Worm (Caenorhabditis elegans): ENCODE measurements around the gene zif-1.

zif-1 gene

DNA sequence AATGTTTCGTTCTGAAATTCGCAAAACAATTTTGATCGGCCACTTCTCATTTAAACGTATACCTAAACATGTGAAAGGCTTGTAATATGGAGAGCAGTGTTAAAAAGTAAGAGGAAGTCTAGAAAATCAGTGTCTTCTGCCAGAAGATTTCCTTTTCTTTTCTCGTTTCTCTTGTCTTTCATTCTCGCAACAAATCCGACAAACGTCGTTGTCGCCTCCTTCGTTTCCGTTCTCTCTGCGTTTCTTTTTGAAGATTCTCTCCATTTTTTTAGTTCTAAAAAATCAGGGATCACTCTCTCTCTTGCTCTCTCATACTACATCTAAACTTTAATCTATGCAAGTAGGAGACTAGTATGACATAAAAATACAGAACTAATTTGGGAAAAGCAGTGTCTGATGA lies 44.7 kb downstream of the zif-1 start:
- no peak for TF ChIP-seq unc-62 (GFP tag; optimal IDR thresholded peaks at IDR 0.05)
- no peak for TF ChIP-seq lin-13 (GFP tag; optimal IDR thresholded peaks at IDR 0.05)
- TF ChIP-seq fos-1 (tag; optimal IDR thresholded peaks at IDR 0.05), result no peak
- TF ChIP-seq nhr-11 (tag; optimal IDR thresholded peaks at IDR 0.05), result no peak
- no peak for TF ChIP-seq sma-9 (GFP tag; optimal IDR thresholded peaks at IDR 0.05)
- no peak for TF ChIP-seq sma-9 (tag; optimal IDR thresholded peaks at IDR 0.05)
- TF ChIP-seq ZK546.5 (tag; optimal IDR thresholded peaks at IDR 0.05), result no peak
- TF ChIP-seq mdl-1 (tag; optimal IDR thresholded peaks at IDR 0.05), result no peak
- no peak for TF ChIP-seq nhr-237 (tag; optimal IDR thresholded peaks at IDR 0.05)
- no peak for TF ChIP-seq ztf-1 (GFP tag; conservative IDR thresholded peaks at IDR 0.05)
- TF ChIP-seq mbf-1 (tag; optimal IDR thresholded peaks at IDR 0.05), result no peak
- TF ChIP-seq elt-1 (tag; optimal IDR thresholded peaks at IDR 0.05), result no peak
- no peak for TF ChIP-seq elt-3 (tag; optimal IDR thresholded peaks at IDR 0.05)
- no peak for TF ChIP-seq blmp-1 (tag; optimal IDR thresholded peaks at IDR 0.05; ENCODE audit: insufficient read depth)
- TF ChIP-seq ceh-82 (tag; optimal IDR thresholded peaks at IDR 0.05), result no peak
- no peak for TF ChIP-seq crh-2 (tag; optimal IDR thresholded peaks at IDR 0.05)
- no peak for TF ChIP-seq ceh-16 (tag; optimal IDR thresholded peaks at IDR 0.05)
- TF ChIP-seq nhr-129 (tag; optimal IDR thresholded peaks at IDR 0.05), result no peak
- no peak for TF ChIP-seq nhr-21 (tag; optimal IDR thresholded peaks at IDR 0.05)
- no peak for TF ChIP-seq unc-55 (GFP tag; optimal IDR thresholded peaks at IDR 0.05)

DNA sequence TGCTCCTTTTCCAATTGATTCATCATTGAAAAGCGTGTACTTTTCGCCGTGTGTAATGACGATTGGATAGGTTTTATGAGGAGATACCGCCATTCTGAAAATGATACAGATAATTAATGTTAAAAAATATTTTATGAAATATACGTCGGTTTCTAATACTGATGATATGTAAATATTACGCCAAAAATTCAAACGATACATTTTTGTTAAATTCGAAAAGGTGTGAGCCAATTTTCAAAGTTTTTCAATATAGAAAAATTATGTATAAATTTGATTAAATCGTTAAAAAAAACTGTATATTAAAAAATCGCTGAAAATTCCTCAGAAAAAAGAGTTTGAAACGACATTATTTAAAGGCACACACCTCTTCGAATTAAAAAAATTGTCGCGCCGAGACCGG lies 48.0 kb downstream of the zif-1 start, which contains the start of gene ikke-1:
Gene ikke-1, minus strand, starts transcription at position 101 of the 400 bp plus-strand sequence.
- TF ChIP-seq ztf-1 (GFP tag; conservative IDR thresholded peaks at IDR 0.05) (no peak), unc-39 (tag; optimal IDR thresholded peaks at IDR 0.05) (no peak), mab-5 (tag; optimal IDR thresholded peaks at IDR 0.05) (no peak), R02D3.7 (tag; optimal IDR thresholded peaks at IDR 0.05) (no peak), crh-2 (tag; optimal IDR thresholded peaks at IDR 0.05) (no peak), nhr-6 (tag; optimal IDR thresholded peaks at IDR 0.05) (no peak), alr-1 (tag; optimal IDR thresholded peaks at IDR 0.05) (no peak), nhr-237 (tag; optimal IDR thresholded peaks at IDR 0.05) (no peak)

DNA sequence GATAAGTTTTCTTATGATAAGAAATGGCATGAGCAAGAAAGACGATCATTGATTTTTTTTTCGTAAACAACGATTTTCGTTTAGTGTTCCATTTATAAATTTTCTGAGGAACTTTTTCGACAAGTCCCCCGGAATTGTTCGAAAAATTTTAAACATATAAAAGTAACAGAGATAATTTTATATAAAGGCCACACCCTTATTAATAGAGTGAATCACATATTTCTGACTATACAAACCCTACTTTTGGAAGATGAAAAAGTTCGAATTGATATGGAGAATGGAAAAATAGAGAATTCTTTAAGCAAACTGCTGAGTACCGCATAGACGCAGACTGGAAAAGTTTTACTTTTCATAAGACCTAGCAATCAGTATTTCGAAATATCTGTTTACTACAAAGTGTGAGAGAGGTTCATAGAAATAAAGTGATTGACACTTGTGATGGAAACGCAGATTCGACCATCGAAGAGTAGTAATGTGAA lies 48.6 kb downstream of the zif-1 start:
- TF ChIP-seq peb-1 (tag; optimal IDR thresholded peaks at IDR 0.05) (no peak), nhr-23 (tag; optimal IDR thresholded peaks at IDR 0.05) (no peak), alr-1 (tag; optimal IDR thresholded peaks at IDR 0.05) (no peak), sem-4 (tag; optimal IDR thresholded peaks at IDR 0.05) (peak; percentile 80), nhr-25 (tag; optimal IDR thresholded peaks at IDR 0.05) (peak; percentile 53), mbf-1 (tag; optimal IDR thresholded peaks at IDR 0.05) (no peak), sma-3 (GFP tag; optimal IDR thresholded peaks at IDR 0.05) (peak; percentile 73), ceh-82 (tag; optimal IDR thresholded peaks at IDR 0.05) (no peak), ama-1 (optimal IDR thresholded peaks at IDR 0.05) (peak; percentile 99), lsy-2 (tag; optimal IDR thresholded peaks at IDR 0.05) (peak in 1 of 2 experiments; percentile 90), crh-2 (tag; optimal IDR thresholded peaks at IDR 0.05) (peak; percentile 90), skn-1 (tag; optimal IDR thresholded peaks at IDR 0.05) (peak; percentile 74), nhr-21 (tag; optimal IDR thresholded peaks at IDR 0.05) (peak; percentile 57), egl-27 (tag; optimal IDR thresholded peaks at IDR 0.05) (no peak), aly-2 (tag; optimal IDR thresholded peaks at IDR 0.05) (no peak), nhr-12 (tag; optimal IDR thresholded peaks at IDR 0.05) (peak; percentile 58), Y55F3AM.14 (GFP tag; optimal IDR thresholded peaks at IDR 0.05) (peak; percentile 59), nhr-237 (tag; optimal IDR thresholded peaks at IDR 0.05) (no peak), F13H6.1 (tag; optimal IDR thresholded peaks at IDR 0.05) (peak; percentile 50), unc-39 (tag; optimal IDR thresholded peaks at IDR 0.05) (no peak), mdl-1 (tag; optimal IDR thresholded peaks at IDR 0.05) (no peak), sma-9 (GFP tag; optimal IDR thresholded peaks at IDR 0.05) (peak; percentile 65), sma-9 (tag; optimal IDR thresholded peaks at IDR 0.05) (no peak), ceh-16 (tag; optimal IDR thresholded peaks at IDR 0.05) (no peak), zag-1 (tag; optimal IDR thresholded peaks at IDR 0.05) (peak; percentile 31), nhr-129 (tag; optimal IDR thresholded peaks at IDR 0.05) (peak; percentile 96), ztf-4 (tag; optimal IDR thresholded peaks at IDR 0.05) (peak; percentile 98), snpc-4 (tag; optimal IDR thresholded peaks at IDR 0.05) (peak; percentile 43), nhr-6 (tag; optimal IDR thresholded peaks at IDR 0.05) (peak; percentile 68), nhr-10 (tag; optimal IDR thresholded peaks at IDR 0.05) (peak; percentile 13), nhr-77 (tag; optimal IDR thresholded peaks at IDR 0.05) (no peak), elt-3 (tag; optimal IDR thresholded peaks at IDR 0.05) (no peak), C34F6.9 (tag; optimal IDR thresholded peaks at IDR 0.05) (peak; percentile 95), lin-11 (tag; optimal IDR thresholded peaks at IDR 0.05) (no peak), lin-13 (GFP tag; optimal IDR thresholded peaks at IDR 0.05) (peak; percentile 85), unc-62 (GFP tag; optimal IDR thresholded peaks at IDR 0.05) (peak; percentile 0), R02D3.7 (tag; optimal IDR thresholded peaks at IDR 0.05) (no peak), dmd-4 (tag; optimal IDR thresholded peaks at IDR 0.05) (no peak), unc-55 (GFP tag; optimal IDR thresholded peaks at IDR 0.05) (peak; percentile 60), ztf-1 (GFP tag; conservative IDR thresholded peaks at IDR 0.05) (no peak), lin-39 (tag; optimal IDR thresholded peaks at IDR 0.05) (no peak), blmp-1 (tag; optimal IDR thresholded peaks at IDR 0.05; ENCODE audit: insufficient read depth) (no peak), fos-1 (tag; optimal IDR thresholded peaks at IDR 0.05) (peak; percentile 51), ztf-11 (tag; optimal IDR thresholded peaks at IDR 0.05) (no peak)

All from whole organism, L2 larva.